Worm (Caenorhabditis elegans): ENCODE data around the gene fbxa-5.
A peak's percentile ranks its signal among the peaks of the same experiment; 100 is the strongest.
"Not testable (repeated sequence)": the region's sequence is repeated elsewhere in the genome, so short reads cannot be mapped to it uniquely, and the experiment has no call there.

Gene fbxa-5

DNA sequence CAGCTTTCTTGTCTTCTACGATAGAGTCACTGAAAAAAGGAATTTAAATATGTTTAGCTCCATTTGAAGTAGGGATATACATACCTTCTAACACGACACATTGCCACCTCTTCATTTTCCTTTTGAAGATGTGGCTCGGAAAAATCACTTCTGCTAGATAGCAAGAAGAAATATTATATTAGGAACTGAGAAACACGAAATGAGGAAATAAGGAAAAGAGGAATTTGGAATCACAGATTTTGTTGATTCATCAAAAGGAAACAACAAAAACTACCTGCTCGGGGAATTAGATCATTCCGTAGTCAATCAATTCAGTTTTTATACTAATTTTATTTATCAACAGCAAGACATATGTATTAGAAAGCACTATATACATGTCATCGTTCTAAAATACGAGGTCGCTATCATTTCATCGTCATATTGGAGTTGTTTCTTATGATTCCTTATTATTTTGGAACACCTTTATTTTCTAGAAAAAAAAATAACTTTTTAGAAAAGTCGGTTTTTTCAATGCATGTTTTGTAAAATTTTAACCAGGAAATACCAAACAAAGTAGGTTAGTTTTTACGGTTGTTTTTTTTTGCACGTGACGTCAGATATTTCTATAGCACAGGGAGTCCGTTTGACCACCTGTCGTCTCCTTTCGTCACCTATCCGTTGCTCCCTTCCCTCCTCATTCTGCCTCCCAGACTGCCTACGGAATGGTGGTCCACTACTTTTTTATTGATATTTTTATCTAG is 40.6 kb upstream of the fbxa-5 start, which contains the start of the genes pals-21 and Y82E9BR.6:
Gene pals-21 (minus strand): TSS at position 101 of the 740 bp plus-strand sequence.
Gene Y82E9BR.6 (plus strand): TSS at position 690 of the 740 bp plus-strand sequence.
- TF ChIP-seq unc-130 (tag; optimal IDR thresholded peaks at IDR 0.05) (no peak), efl-1 (optimal IDR thresholded peaks at IDR 0.05) (no peak), efl-1 (GFP tag; optimal IDR thresholded peaks at IDR 0.05 in 1 of 2) (peak in 1 of 2 experiments; percentile 52)

DNA sequence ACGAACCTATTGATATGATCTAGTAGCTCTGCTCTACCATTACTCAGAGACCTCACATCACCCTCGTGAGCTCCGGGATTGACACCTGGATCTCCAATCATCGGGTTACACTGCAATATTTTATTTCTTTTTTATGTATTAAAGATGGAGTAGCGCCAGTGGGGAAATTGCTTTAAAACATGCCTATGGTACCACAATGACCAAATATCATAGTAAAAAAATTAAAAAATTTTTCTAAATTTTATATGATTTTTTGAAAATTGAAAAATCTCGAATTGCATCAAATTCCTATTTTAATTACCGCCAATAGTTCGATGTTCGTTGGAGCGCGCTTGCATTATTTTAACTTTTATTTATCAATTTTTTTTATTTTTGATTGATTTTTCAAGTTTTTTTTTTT is 37.8 kb upstream of the fbxa-5 start, which contains the start of gene pals-40:
Gene pals-40 (minus strand): TSS at position 101 of the 400 bp plus-strand sequence.
- not testable (repeated sequence) for TF ChIP-seq swsn-7 (tag; optimal IDR thresholded peaks at IDR 0.05); sup-37 (GFP tag; optimal IDR thresholded peaks at IDR 0.05); nhr-85 (tag)

- not testable (repeated sequence) for TF ChIP-seq zag-1 (tag; optimal IDR thresholded peaks at IDR 0.05); isw-1 (GFP tag; IDR thresholded peaks at IDR 0.05); tlp-1 (tag; optimal IDR thresholded peaks at IDR 0.05)
Observed at ce11 chrIII:1375491-1375890, 35.4 kb upstream of the fbxa-5 start, which contains the start of gene Y82E9BR.10. TSS of gene Y82E9BR.10 (minus strand) at chrIII:1375591.

DNA sequence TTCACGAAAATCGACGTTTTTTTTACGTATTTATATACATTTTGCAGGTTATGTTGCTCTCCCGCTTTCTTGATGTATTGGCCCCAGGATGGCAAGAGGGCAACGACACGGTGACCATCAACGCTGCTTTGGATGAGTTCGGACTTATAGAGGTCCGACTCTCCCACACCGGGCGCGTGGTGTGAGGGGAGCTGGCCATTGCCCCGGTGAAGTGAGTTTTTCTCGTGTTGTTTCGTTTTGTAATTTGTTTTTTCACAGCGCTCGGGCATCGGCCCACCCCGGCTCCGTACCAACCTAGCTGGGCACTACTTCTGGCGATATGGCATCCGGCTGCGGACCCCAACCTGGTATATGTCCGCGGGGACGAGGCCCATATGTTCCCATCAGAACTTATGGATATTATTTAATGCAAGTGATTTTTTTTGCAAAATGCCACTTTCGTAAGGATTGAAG is 34.2 kb upstream of the fbxa-5 start, which contains the start of gene Y82E9BR.20:
Gene Y82E9BR.20 (plus strand): TSS at position 51 of the 453 bp plus-strand sequence.
- no peak for TF ChIP-seq ceh-90 (tag; optimal IDR thresholded peaks at IDR 0.05)
- TF ChIP-seq efl-1 (optimal IDR thresholded peaks at IDR 0.05), result no peak
- TF ChIP-seq efl-1 (GFP tag; optimal IDR thresholded peaks at IDR 0.05 in 1 of 2), result peak in 1 of 2 experiments; percentile 13

- TF ChIP-seq jun-1 (tag; optimal IDR thresholded peaks at IDR 0.05) (no peak), lin-14 (GFP tag; optimal IDR thresholded peaks at IDR 0.05) (no peak), mdl-1 (tag; optimal IDR thresholded peaks at IDR 0.05) (no peak), nhr-237 (tag; optimal IDR thresholded peaks at IDR 0.05) (no peak), ceh-90 (tag; optimal IDR thresholded peaks at IDR 0.05) (no peak), nhr-77 (tag; optimal IDR thresholded peaks at IDR 0.05) (no peak), nhr-28 (tag; optimal IDR thresholded peaks at IDR 0.05) (no peak), ceh-82 (tag; optimal IDR thresholded peaks at IDR 0.05) (no peak), mef-2 (tag; optimal IDR thresholded peaks at IDR 0.05) (no peak), C04F5.9 (tag; optimal IDR thresholded peaks at IDR 0.05) (no peak), grh-1 (GFP tag; IDR thresholded peaks at IDR 0.05) (no peak), Y116A8C.19 (tag; optimal IDR thresholded peaks at IDR 0.05; ENCODE audit: borderline replicate concordance) (no peak), tbx-2 (tag; optimal IDR thresholded peaks at IDR 0.05) (no peak)
Observed at ce11 chrIII:1372563-1372962, 32.4 kb upstream of the fbxa-5 start.

- TF ChIP-seq lsy-2 (tag; optimal IDR thresholded peaks at IDR 0.05) (no peak), egl-13 (tag; optimal IDR thresholded peaks at IDR 0.05) (no peak), elt-3 (tag; optimal IDR thresholded peaks at IDR 0.05) (no peak), ceh-82 (tag; optimal IDR thresholded peaks at IDR 0.05) (no peak), C04F5.9 (tag; optimal IDR thresholded peaks at IDR 0.05) (no peak), egl-27 (tag; optimal IDR thresholded peaks at IDR 0.05) (no peak), mdl-1 (tag; optimal IDR thresholded peaks at IDR 0.05) (no peak), ceh-63 (GFP tag; optimal IDR thresholded peaks at IDR 0.05) (no peak), unc-62 (GFP tag; optimal IDR thresholded peaks at IDR 0.05) (no peak), pqm-1 (tag; optimal IDR thresholded peaks at IDR 0.05) (no peak), aly-2 (tag; optimal IDR thresholded peaks at IDR 0.05) (no peak), hlh-17 (GFP tag; optimal IDR thresholded peaks at IDR 0.05; ENCODE audit: borderline replicate concordance) (no peak), nhr-47 (tag; optimal IDR thresholded peaks at IDR 0.05) (no peak), elt-2 (tag; optimal IDR thresholded peaks at IDR 0.05) (no peak), ceh-8 (GFP tag; optimal IDR thresholded peaks at IDR 0.05) (no peak), unc-86 (tag; optimal IDR thresholded peaks at IDR 0.05) (no peak), unc-130 (tag; optimal IDR thresholded peaks at IDR 0.05) (no peak), xbp-1 (tag; optimal IDR thresholded peaks at IDR 0.05) (no peak), nhr-20 (tag; optimal IDR thresholded peaks at IDR 0.05) (no peak)
Observed at ce11 chrIII:1359669-1360068, 19.5 kb upstream of the fbxa-5 start, which contains the start of gene Y82E9BR.9. TSS of gene Y82E9BR.9 (minus strand) at chrIII:1359769.
